Fruit fly (Drosophila melanogaster): ENCODE results near the gene CG42857.
A peak's percentile ranks its signal among the peaks of the same experiment; 100 is the strongest.

CG42857 gene

dm6 chr3R:9800644-9801330 is 20.2 kb downstream of the CG42857 start, which contains the start of the genes CG9467 and CG8526 (continued):
- TF ChIP-seq Sry-β (GFP tag; optimal IDR thresholded peaks at IDR 0.05) (peak; percentile 44), zf30C (GFP tag; optimal IDR thresholded peaks at IDR 0.05) (no peak), Sox102F (GFP tag; optimal IDR thresholded peaks at IDR 0.05) (no peak), croc (GFP tag; conservative IDR thresholded peaks at IDR 0.05) (peak; percentile 52; the same call in 2 of the 3 replicates), NFAT (GFP tag; IDR thresholded peaks at IDR 0.05) (peak; percentile 64), CG7987 (GFP tag; optimal IDR thresholded peaks at IDR 0.05) (no peak), Dip2 (GFP tag; IDR thresholded peaks at IDR 0.05) (no peak), ato (GFP tag; IDR thresholded peaks at IDR 0.05; ENCODE audit: partially characterized antibody) (no peak), caup (GFP tag; optimal IDR thresholded peaks at IDR 0.05; ENCODE audit: severe bottlenecking) (peak; percentile 49), grau (tag; optimal IDR thresholded peaks at IDR 0.05) (peak; percentile 77), Jarid2 (GFP tag; optimal IDR thresholded peaks at IDR 0.05) (no peak), CG17186 (GFP tag; optimal IDR thresholded peaks at IDR 0.05) (peak; percentile 24), CG17612 (GFP tag; IDR thresholded peaks at IDR 0.05) (no peak), Atf-2 (GFP tag; optimal IDR thresholded peaks at IDR 0.05) (no peak), CG14441 (GFP tag; IDR thresholded peaks at IDR 0.05) (peak; percentile 58), seq (GFP tag; IDR thresholded peaks at IDR 0.05) (no peak), CG3838 (GFP tag; optimal IDR thresholded peaks at IDR 0.05) (no peak), lmd (GFP tag; IDR thresholded peaks at IDR 0.05) (peak; percentile 65), CG11723 (GFP tag; optimal IDR thresholded peaks at IDR 0.05) (no peak), Hmx (GFP tag; optimal IDR thresholded peaks at IDR 0.05) (no peak), CG17359 (tag; optimal IDR thresholded peaks at IDR 0.05) (peak; percentile 51), slbo (GFP tag; IDR thresholded peaks at IDR 0.05) (peak; percentile 86), CG12942 (GFP tag; optimal IDR thresholded peaks at IDR 0.05) (peak; percentile 69), corto (GFP tag; optimal IDR thresholded peaks at IDR 0.05) (no peak), Max (GFP tag; optimal IDR thresholded peaks at IDR 0.05) (peak; percentile 74), HLH54F (GFP tag; optimal IDR thresholded peaks at IDR 0.05) (peak; percentile 30), btn (GFP tag; optimal IDR thresholded peaks at IDR 0.05) (no peak), run (tag; optimal IDR thresholded peaks at IDR 0.05) (no peak), CG8290 (GFP tag; optimal IDR thresholded peaks at IDR 0.05) (peak; percentile 60), CG8290 (tag; optimal IDR thresholded peaks at IDR 0.05) (no peak), dysf (GFP tag; IDR thresholded peaks at IDR 0.05) (peak; percentile 61; the same call in 1 of the 3 replicates), sr (GFP tag; IDR thresholded peaks at IDR 0.05) (no peak), CG9876 (GFP tag; optimal IDR thresholded peaks at IDR 0.05) (no peak), grn (GFP tag; optimal IDR thresholded peaks at IDR 0.05) (no peak), Hr3 (GFP tag; optimal IDR thresholded peaks at IDR 0.05) (peak; percentile 74), CG7556 (GFP tag; optimal IDR thresholded peaks at IDR 0.05) (peak; percentile 35), CG7372 (GFP tag; IDR thresholded peaks at IDR 0.05) (peak; percentile 49), CG17328 (GFP tag; IDR thresholded peaks at IDR 0.05) (no peak), CG8924 (tag; optimal IDR thresholded peaks at IDR 0.05) (peak; percentile 77), bab2 (GFP tag; optimal IDR thresholded peaks at IDR 0.05) (peak; percentile 49), sim (GFP tag; IDR thresholded peaks at IDR 0.05) (no peak), wor (GFP tag; IDR thresholded peaks at IDR 0.05) (no peak), twi (tag; optimal IDR thresholded peaks at IDR 0.05) (peak; percentile 55), chm (GFP tag; IDR thresholded peaks at IDR 0.05) (0 out of 2 replicates have a peak, but pooled peaks have one; percentile 37), hb (GFP tag; IDR thresholded peaks at IDR 0.05; ENCODE audit: partially characterized antibody) (peak; percentile 70; the same call in 1 of the 3 replicates), Eip74EF (GFP tag; optimal IDR thresholded peaks at IDR 0.05) (no peak), so (GFP tag; IDR thresholded peaks at IDR 0.05) (no peak), CG9437 (GFP tag; optimal IDR thresholded peaks at IDR 0.05) (peak; percentile 50), scrt (GFP tag; optimal IDR thresholded peaks at IDR 0.05) (no peak), CG2875 (GFP tag; optimal IDR thresholded peaks at IDR 0.05) (no peak)

Measured in whole organism, embryonic.